Fruit fly (Drosophila melanogaster) whole organism, embryonic: ENCODE measurements around the gene Obp99a.

ENCODE experiments used
- Aef1 ChIP-seq: fragments of 200-800 bp; sonication (Bioruptor generic); IDR thresholded peaks from 3 replicates; pipeline ENCODE4 v1.3.6; 2022; ENCODE audit warnings: missing biosample characterization, missing genetic modification characterization
- Asciz ChIP-seq: fragments of 200-800 bp; sonication (Bioruptor generic); optimal IDR thresholded peaks from 2 replicates; lab custom pipeline; 2017; ENCODE audit warnings: missing biosample characterization, mild to moderate bottlenecking, missing genetic modification characterization, missing genetic modification reagents
- B-H1 ChIP-seq: fragments of 200-800 bp; sonication (Bioruptor generic); IDR thresholded peaks from 3 replicates; pipeline ENCODE4 v1.3.6; 2022; ENCODE audit warnings: missing biosample characterization, missing genetic modification characterization
- CG10209 ChIP-seq: fragments of 200-800 bp; sonication (Bioruptor generic); optimal IDR thresholded peaks from 3 replicates; lab custom pipeline; 2017; ENCODE audit warnings: missing biosample characterization, mild to moderate bottlenecking, missing genetic modification characterization, missing genetic modification reagents
- CG10267 ChIP-seq: fragments of 200-800 bp; sonication (Bioruptor generic); optimal IDR thresholded peaks from 2 replicates; lab custom pipeline; 2018; ENCODE audit warnings: missing biosample characterization, mild to moderate bottlenecking, missing genetic modification characterization, moderate library complexity
- CG10979 ChIP-seq: fragments of 200-800 bp; sonication (Bioruptor generic); optimal IDR thresholded peaks from 2 replicates; lab custom pipeline; 2018; ENCODE audit warnings: missing biosample characterization, mild to moderate bottlenecking, missing genetic modification characterization, moderate library complexity
- CG11504 ChIP-seq: fragments of 200-800 bp; sonication (Bioruptor generic); optimal IDR thresholded peaks from 3 replicates; lab custom pipeline; 2019; ENCODE audit warnings: missing biosample characterization, mild to moderate bottlenecking, missing genetic modification characterization, moderate library complexity
- CG12071 ChIP-seq: fragments of 200-800 bp; sonication (Bioruptor generic); optimal IDR thresholded peaks from 3 replicates; lab custom pipeline; 2018; ENCODE audit warnings: missing biosample characterization, mild to moderate bottlenecking, missing genetic modification characterization
- CG12104 ChIP-seq: fragments of 200-800 bp; sonication (Bioruptor generic); optimal IDR thresholded peaks from 3 replicates; lab custom pipeline; 2016; ENCODE audit warnings: missing biosample characterization, missing genetic modification characterization
- CG13424 ChIP-seq: fragments of 200-800 bp; sonication (Bioruptor generic); optimal IDR thresholded peaks from 2 replicates; lab custom pipeline; 2019; ENCODE audit warnings: missing biosample characterization, mild to moderate bottlenecking, missing genetic modification characterization, moderate library complexity
- CG14710 ChIP-seq: fragments of 200-800 bp; sonication (Bioruptor generic); optimal IDR thresholded peaks from 3 replicates; lab custom pipeline; 2019; ENCODE audit warnings: missing biosample characterization, mild to moderate bottlenecking, missing genetic modification characterization, moderate library complexity
- CG14965 ChIP-seq: fragments of 200-800 bp; sonication (Bioruptor generic); optimal IDR thresholded peaks from 2 replicates; lab custom pipeline; 2016; ENCODE audit warnings: missing biosample characterization, missing genetic modification characterization, borderline replicate concordance
- CG17568 ChIP-seq: fragments of 200-800 bp; sonication (Bioruptor generic); optimal IDR thresholded peaks from 2 replicates; lab custom pipeline; 2018; ENCODE audit warnings: missing biosample characterization, mild to moderate bottlenecking, missing genetic modification characterization, moderate library complexity
- CG18476 ChIP-seq: fragments of 200-800 bp; sonication (Bioruptor generic); optimal IDR thresholded peaks from 2 replicates; lab custom pipeline; 2016; ENCODE audit warnings: missing biosample characterization, mild to moderate bottlenecking, missing genetic modification characterization
- CG30431 ChIP-seq: fragments of 200-800 bp; sonication (Bioruptor generic); optimal IDR thresholded peaks from 2 replicates; lab custom pipeline; 2017; ENCODE audit warnings: missing biosample characterization, missing genetic modification characterization
- CG3847 ChIP-seq: fragments of 200-800 bp; sonication (Bioruptor generic); IDR thresholded peaks from 2 replicates; pipeline ENCODE4 v1.3.6; 2022; ENCODE audit warnings: missing biosample characterization, missing genetic modification characterization
- CG5245 ChIP-seq: fragments of 200-800 bp; sonication (Bioruptor generic); optimal IDR thresholded peaks from 3 replicates; lab custom pipeline; 2016; ENCODE audit warnings: missing biosample characterization, missing genetic modification characterization
- CG7786 ChIP-seq: fragments of 200-800 bp; sonication (Bioruptor generic); optimal IDR thresholded peaks from 2 replicates; lab custom pipeline; 2016; ENCODE audit warnings: missing biosample characterization, missing genetic modification characterization
- CG8281 ChIP-seq: fragments of 200-800 bp; sonication (Bioruptor generic); optimal IDR thresholded peaks from 2 replicates; lab custom pipeline; 2018; ENCODE audit warnings: missing biosample characterization, mild to moderate bottlenecking, missing genetic modification characterization, moderate library complexity
- CG9876 ChIP-seq: fragments of 200-800 bp; sonication (Bioruptor generic); optimal IDR thresholded peaks from 2 replicates; lab custom pipeline; 2016; ENCODE audit warnings: missing biosample characterization, missing genetic modification characterization
- D ChIP-seq, 2 experiments: fragments of 200-800 bp in 1 of 2; fragments of >200 bp in 1 of 2; sonication (Bioruptor generic) in 1 of 2; optimal IDR thresholded peaks; 2 replicates in 1 of 2; 3 replicates in 1 of 2; lab custom pipeline; 2017; ENCODE audit warnings: mild to moderate bottlenecking in 1 of 2, missing biosample characterization in 1 of 2, missing genetic modification characterization in 1 of 2, missing genetic modification reagents in 1 of 2
- Dfd ChIP-seq, 2 experiments: fragments of >200 bp; optimal IDR thresholded peaks; 2 replicates each; lab custom pipeline; 2017; ENCODE audit warnings: missing biosample characterization in 2 of 2, missing genetic modification characterization in 2 of 2
- Dref ChIP-seq: fragments of 200-800 bp; sonication (Bioruptor generic); IDR thresholded peaks from 2 replicates; pipeline ENCODE4 v1.3.6; 2022; ENCODE audit warnings: missing biosample characterization, missing genetic modification characterization
- Gsc ChIP-seq: fragments of 200-800 bp; sonication (Bioruptor generic); IDR thresholded peaks from 2 replicates; pipeline ENCODE4 v1.3.6; 2022; ENCODE audit warnings: missing biosample characterization, missing genetic modification characterization
- NC2β ChIP-seq: fragments of 200-800 bp; sonication (Bioruptor generic); optimal IDR thresholded peaks from 2 replicates; lab custom pipeline; 2016; ENCODE audit warnings: missing biosample characterization, missing genetic modification characterization
- Neu2 ChIP-seq: fragments of 200-800 bp; sonication (Bioruptor generic); optimal IDR thresholded peaks from 3 replicates; lab custom pipeline; 2016; ENCODE audit warnings: missing biosample characterization, missing genetic modification characterization, borderline replicate concordance
- Nf-YC ChIP-seq: fragments of 200-800 bp; optimal IDR thresholded peaks from 3 replicates; lab custom pipeline; 2019; ENCODE audit warnings: missing biosample characterization, mild to moderate bottlenecking, missing genetic modification characterization, moderate library complexity
- NfI ChIP-seq: fragments of 200-800 bp; sonication (Bioruptor generic); optimal IDR thresholded peaks from 3 replicates; lab custom pipeline; 2018; ENCODE audit warnings: missing biosample characterization, mild to moderate bottlenecking, missing genetic modification characterization, moderate library complexity
- Oli ChIP-seq: fragments of 200-800 bp; sonication (Bioruptor generic); optimal IDR thresholded peaks from 2 replicates; lab custom pipeline; 2018; ENCODE audit warnings: missing biosample characterization, mild to moderate bottlenecking, missing genetic modification characterization, moderate library complexity
- PHDP ChIP-seq: fragments of 200-800 bp; sonication (Bioruptor generic); optimal IDR thresholded peaks from 3 replicates; lab custom pipeline; 2018; ENCODE audit warnings: missing biosample characterization, mild to moderate bottlenecking, missing genetic modification characterization, moderate library complexity
- Ptx1 ChIP-seq: fragments of 200-800 bp; sonication (Bioruptor generic); IDR thresholded peaks from 2 replicates; pipeline ENCODE4 v1.3.6; 2022; ENCODE audit warnings: missing biosample characterization, missing genetic modification characterization
- Side ChIP-seq: fragments of 200-800 bp; sonication (Bioruptor generic); optimal IDR thresholded peaks from 2 replicates; lab custom pipeline; 2016; ENCODE audit warnings: missing biosample characterization, missing genetic modification characterization
- Sox102F ChIP-seq: fragments of 200-800 bp; sonication (Bioruptor generic); optimal IDR thresholded peaks from 2 replicates; lab custom pipeline; 2018; ENCODE audit warnings: missing biosample characterization, mild to moderate bottlenecking, missing genetic modification characterization, moderate library complexity
- Xbp1 ChIP-seq: fragments of 200-800 bp; sonication (Bioruptor generic); optimal IDR thresholded peaks from 3 replicates; lab custom pipeline; 2016; ENCODE audit warnings: missing biosample characterization, mild to moderate bottlenecking, missing genetic modification characterization
- bab2 ChIP-seq: fragments of 200-800 bp; sonication (Bioruptor generic); optimal IDR thresholded peaks from 2 replicates; lab custom pipeline; 2016; ENCODE audit warnings: missing biosample characterization, missing genetic modification characterization
- bsh ChIP-seq, 2 experiments: fragments of 200-800 bp; sonication (Bioruptor generic); optimal IDR thresholded peaks; 2 replicates each; lab custom pipeline; 2017 to 2018; ENCODE audit warnings: mild to moderate bottlenecking in 2 of 2, missing biosample characterization in 2 of 2, missing genetic modification characterization in 2 of 2, moderate library complexity in 1 of 2
- chif ChIP-seq, 2 experiments: fragments of 200-800 bp; sonication (Bioruptor generic); optimal IDR thresholded peaks; 3 replicates each; lab custom pipeline; 2016; ENCODE audit warnings: missing biosample characterization in 2 of 2, missing genetic modification characterization in 2 of 2
- chn ChIP-seq: fragments of 200-800 bp; sonication (Bioruptor generic); optimal IDR thresholded peaks from 2 replicates; lab custom pipeline; 2016; ENCODE audit warnings: missing biosample characterization, missing genetic modification characterization
- dpn ChIP-seq, 2 experiments: fragments of 200-800 bp; sonication (Bioruptor generic); optimal IDR thresholded peaks; 3 replicates each; lab custom pipeline; 2016; ENCODE audit warnings: missing biosample characterization in 2 of 2, missing genetic modification characterization in 2 of 2
- dysf ChIP-seq: fragments of 200-800 bp; sonication (Bioruptor generic); IDR thresholded peaks from 3 replicates; pipeline ENCODE4 v1.3.6; 2022; ENCODE audit warnings: missing biosample characterization, missing genetic modification characterization
- grau ChIP-seq: fragments of 200-800 bp; optimal IDR thresholded peaks from 3 replicates; lab custom pipeline; 2019; ENCODE audit warnings: missing biosample characterization, mild to moderate bottlenecking, missing genetic modification characterization, moderate library complexity
- ind ChIP-seq: fragments of 200-800 bp; sonication (Bioruptor generic); optimal IDR thresholded peaks from 3 replicates; lab custom pipeline; 2016; ENCODE audit warnings: missing biosample characterization, missing genetic modification characterization
- lmd ChIP-seq: fragments of 200-800 bp; sonication (Bioruptor generic); IDR thresholded peaks from 2 replicates; pipeline ENCODE4 v1.3.6; 2022; ENCODE audit warnings: missing biosample characterization, missing genetic modification characterization
- nmo ChIP-seq: fragments of 200-800 bp; sonication (Bioruptor generic); optimal IDR thresholded peaks from 2 replicates; lab custom pipeline; 2018; ENCODE audit warnings: missing biosample characterization, mild to moderate bottlenecking, missing genetic modification characterization, moderate library complexity
- oc ChIP-seq: fragments of 200-800 bp; sonication (Bioruptor generic); optimal IDR thresholded peaks from 2 replicates; lab custom pipeline; 2018; ENCODE audit warnings: missing biosample characterization, mild to moderate bottlenecking, missing genetic modification characterization, moderate library complexity
- row ChIP-seq: fragments of 200-800 bp; sonication (Bioruptor generic); IDR thresholded peaks from 3 replicates; pipeline ENCODE4 v1.3.6; 2022; ENCODE audit warnings: missing biosample characterization, missing genetic modification characterization
- sens ChIP-seq: fragments of 200-800 bp; sonication (Bioruptor generic); peaks from one replicate; lab custom pipeline; 2016; ENCODE audit warnings: missing biosample characterization, missing genetic modification characterization
- sob ChIP-seq: fragments of 200-800 bp; sonication (Bioruptor generic); IDR thresholded peaks from 2 replicates; pipeline ENCODE4 v1.3.6; 2022; ENCODE audit warnings: missing biosample characterization, missing genetic modification characterization
- trem ChIP-seq: fragments of 200-800 bp; optimal IDR thresholded peaks from 3 replicates; lab custom pipeline; 2019; ENCODE audit warnings: missing biosample characterization, mild to moderate bottlenecking, missing genetic modification characterization, moderate library complexity
- zf30C ChIP-seq: fragments of 200-800 bp; sonication (Bioruptor generic); optimal IDR thresholded peaks from 3 replicates; lab custom pipeline; 2018; ENCODE audit warnings: missing biosample characterization, mild to moderate bottlenecking, missing genetic modification characterization

Obp99a gene

DNA sequence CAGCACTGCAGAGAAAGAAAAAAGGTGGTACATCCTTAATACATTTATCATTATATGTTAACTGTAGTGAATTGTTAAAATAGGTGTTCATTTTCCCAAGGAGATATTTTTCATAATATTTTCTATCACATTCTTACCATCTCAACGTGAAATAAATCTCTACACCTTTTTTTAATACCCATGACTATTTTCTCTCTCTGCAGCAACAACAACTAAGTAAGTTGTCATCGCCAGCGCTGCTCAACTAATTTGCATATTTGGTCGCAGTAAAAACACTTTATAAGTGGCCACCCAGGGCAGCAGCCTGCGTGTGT, 19.0 kb downstream of the Obp99a start (continued):
- peak; percentile 60 for TF ChIP-seq nmo (GFP tag; lab: Kevin White, UChicago)
- no peak for TF ChIP-seq Dfd (GFP tag; optimal IDR thresholded peaks at IDR 0.05; lab: Kevin White, UChicago)
- peak; percentile 53 for TF ChIP-seq Oli
- TF ChIP-seq lmd (GFP tag; lab: Robert Waterston, UW), result peak; percentile 39; the same call in 1 of the 2 replicates
- peak; percentile 44 for TF ChIP-seq oc (tag; lab: Kevin White, UChicago)
- TF ChIP-seq PHDP, result peak; percentile 64
- peak in 1 of 2 experiments; percentile 21 for TF ChIP-seq dpn (GFP tag; optimal IDR thresholded peaks at IDR 0.05; lab: Kevin White, UChicago)
- peak; percentile 29; the same call in 1 of the 2 replicates for TF ChIP-seq Ptx1 (GFP tag; lab: Robert Waterston, UW)
- TF ChIP-seq Asciz, result peak; percentile 39
- TF ChIP-seq CG10209 (GFP tag; lab: Kevin White, UChicago), result peak; percentile 52
- TF ChIP-seq bab2 (GFP tag; lab: Kevin White, UChicago), result peak; percentile 28
- TF ChIP-seq CG18476, result peak; percentile 2
- TF ChIP-seq Nf-YC (tag; lab: Kevin White, UChicago), result no peak
- peak; percentile 69 for TF ChIP-seq Sox102F (GFP tag; lab: Kevin White, UChicago)
- TF ChIP-seq grau (tag; lab: Kevin White, UChicago), result peak; percentile 58
- TF ChIP-seq dysf (GFP tag; lab: Robert Waterston, UW), result peak; percentile 59
- peak; percentile 71 for TF ChIP-seq CG11504
- TF ChIP-seq zf30C (GFP tag; lab: Kevin White, UChicago), result peak; percentile 53
- peak; percentile 58 for TF ChIP-seq CG13424 (tag; lab: Kevin White, UChicago)
- TF ChIP-seq CG17568 (GFP tag; lab: Kevin White, UChicago), result peak; percentile 8
- TF ChIP-seq CG12104 (GFP tag; lab: Kevin White, UChicago), result no peak
- no peak for TF ChIP-seq CG14965 (GFP tag; lab: Kevin White, UChicago)
- 0 out of 2 replicates have a peak, but pooled peaks have one; percentile 20 for TF ChIP-seq CG3847 (GFP tag; lab: Robert Waterston, UW)
- peak; percentile 12 for TF ChIP-seq chn (GFP tag; lab: Kevin White, UChicago)
- TF ChIP-seq Xbp1 (GFP tag; lab: Kevin White, UChicago), result peak; percentile 37
- no peak for TF ChIP-seq D (optimal IDR thresholded peaks at IDR 0.05; lab: Kevin White, UChicago)
- peak; percentile 37 for TF ChIP-seq D (GFP tag; optimal IDR thresholded peaks at IDR 0.05; lab: Kevin White, UChicago)
- TF ChIP-seq Aef1, result peak; percentile 29; the same call in 1 of the 3 replicates
- no peak for TF ChIP-seq Neu2
- no peak for TF ChIP-seq B-H1
- TF ChIP-seq Gsc (GFP tag; lab: Robert Waterston, UW), result no peak
- TF ChIP-seq sob (GFP tag; lab: Robert Waterston, UW), result 0 out of 2 replicates have a peak, but pooled peaks have one; percentile 15
- TF ChIP-seq CG10267 (tag; lab: Kevin White, UChicago), result peak; percentile 30
- peak; percentile 68 for TF ChIP-seq CG10979 (tag; lab: Kevin White, UChicago)
- peak; percentile 19 for TF ChIP-seq ind
- peak; percentile 9 for TF ChIP-seq CG12071 (GFP tag; lab: Kevin White, UChicago)
- peak in 1 of 2 experiments; percentile 77 for TF ChIP-seq bsh (GFP tag; optimal IDR thresholded peaks at IDR 0.05; lab: Kevin White, UChicago)
- TF ChIP-seq NC2β (GFP tag; lab: Kevin White, UChicago), result peak; percentile 6
- TF ChIP-seq CG14710 (tag; lab: Kevin White, UChicago), result peak; percentile 47
- TF ChIP-seq NfI (GFP tag; lab: Kevin White, UChicago), result peak; percentile 7
- TF ChIP-seq CG30431 (GFP tag; lab: Kevin White, UChicago), result peak; percentile 8
- TF ChIP-seq CG7786 (GFP tag; lab: Kevin White, UChicago), result peak; percentile 20
- peak; percentile 4 to 46 for TF ChIP-seq chif (GFP tag; optimal IDR thresholded peaks at IDR 0.05; lab: Kevin White, UChicago)
- no peak for TF ChIP-seq CG9876 (GFP tag; lab: Kevin White, UChicago)
- peak; percentile 62 for TF ChIP-seq CG5245
- peak; percentile 95 for TF ChIP-seq sens (GFP tag; lab: Kevin White, UChicago)
- TF ChIP-seq Dref (GFP tag; lab: Robert Waterston, UW), result no peak
- TF ChIP-seq CG8281 (tag; lab: Kevin White, UChicago), result peak; percentile 32
- TF ChIP-seq Side (GFP tag; lab: Kevin White, UChicago), result no peak
- TF ChIP-seq trem (tag; lab: Kevin White, UChicago), result peak; percentile 39
- peak; percentile 68 for TF ChIP-seq row (GFP tag; lab: Robert Waterston, UW)
